Worm (Caenorhabditis elegans): Measurements from ENCODE around the gene ppm-1.A.

The ppm-1.A gene

ce11 chrV:10485389-10485788 lies 50.8 kb downstream of the ppm-1.A start (continued):
- no peak for TF ChIP-seq cey-2 (tag; optimal IDR thresholded peaks at IDR 0.05; ENCODE audit: borderline replicate concordance, insufficient read depth)

ce11 chrV:10484640-10485039 lies 51.5 kb downstream of the ppm-1.A start, which contains the start of gene Y32F6B.1:
TSS of gene Y32F6B.1 (minus strand) at chrV:10484740.
- no peak for TF ChIP-seq ztf-11 (tag; optimal IDR thresholded peaks at IDR 0.05)
- no peak for TF ChIP-seq daf-16 (GFP tag; optimal IDR thresholded peaks at IDR 0.05)
- TF ChIP-seq daf-16 (tag; optimal IDR thresholded peaks at IDR 0.05), result peak; percentile 31

DNA sequence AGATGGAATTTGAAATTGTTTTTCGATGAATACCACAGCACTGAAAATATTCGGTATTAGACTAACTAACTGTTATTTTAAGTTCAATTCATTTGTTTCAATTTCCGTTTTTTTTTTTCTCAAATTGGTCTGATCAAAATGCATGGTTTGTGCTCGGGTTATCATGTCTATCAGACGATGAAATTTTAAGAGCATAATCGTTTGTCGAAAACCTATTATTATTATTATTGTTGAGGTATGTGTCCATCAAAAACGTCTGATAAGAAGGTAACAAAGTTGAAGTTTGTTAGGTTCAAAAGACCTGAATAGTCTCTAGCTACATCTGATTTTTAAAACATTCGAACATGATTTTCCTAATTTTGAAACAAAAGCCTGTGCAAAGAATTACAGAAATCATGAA lies 52.2 kb downstream of the ppm-1.A start:
- TF ChIP-seq sdz-12 (GFP tag; optimal IDR thresholded peaks at IDR 0.05) (no peak), T20F7.1 (GFP tag; optimal IDR thresholded peaks at IDR 0.05) (no peak), dmd-6 (GFP tag; IDR thresholded peaks at IDR 0.05) (peak; percentile 93), nhr-48 (tag; optimal IDR thresholded peaks at IDR 0.05) (peak; percentile 2), pha-4 (GFP tag; IDR thresholded peaks at IDR 0.05) (peak; percentile 23; the same call in 1 of the 2 replicates), pha-4 (tag; optimal IDR thresholded peaks at IDR 0.05) (no peak), pqm-1 (tag; optimal IDR thresholded peaks at IDR 0.05) (peak; percentile 91), nhr-102 (tag; optimal IDR thresholded peaks at IDR 0.05) (peak; percentile 19), arid-1 (GFP tag; conservative IDR thresholded peaks at IDR 0.05) (no peak), dve-1 (tag; optimal IDR thresholded peaks at IDR 0.05; ENCODE audit: insufficient read depth) (peak; percentile 55), hlh-11 (tag; optimal IDR thresholded peaks at IDR 0.05) (peak; percentile 53), dmd-9 (GFP tag; IDR thresholded peaks at IDR 0.05) (no peak), nhr-28 (tag; optimal IDR thresholded peaks at IDR 0.05) (peak; percentile 79), php-3 (GFP tag; IDR thresholded peaks at IDR 0.05) (peak; percentile 81), nhr-77 (tag; optimal IDR thresholded peaks at IDR 0.05) (peak; percentile 40), mxl-2 (GFP tag; conservative IDR thresholded peaks at IDR 0.05) (no peak), tra-1 (GFP tag; IDR thresholded peaks at IDR 0.05) (0 out of 2 replicates have a peak, but pooled peaks have one; percentile 26), daf-16 (GFP tag; optimal IDR thresholded peaks at IDR 0.05) (no peak), daf-16 (tag; optimal IDR thresholded peaks at IDR 0.05) (peak; percentile 73)

All from whole organism, L4 larva.